Worm (Caenorhabditis elegans) whole organism, midembryonic: ENCODE measurements around the gene Y58A7A.4.

Experiments
- T22C8.4 ChIP-seq: fragments of 200-800 bp; sonication (Bioruptor generic); IDR thresholded peaks from 2 replicates; pipeline ENCODE4 v1.3.6; 2022; ENCODE audit warnings: missing genetic modification characterization, missing compliant biosample characterization
- cog-1 ChIP-seq: sonication (generic microtip); optimal IDR thresholded peaks from 2 replicates; lab custom pipeline; 2016; ENCODE audit warnings: missing genetic modification characterization, missing compliant biosample characterization
- flt-1 ChIP-seq: fragments of 200-800 bp; sonication (Bioruptor generic); IDR thresholded peaks from 2 replicates; pipeline ENCODE4 v1.3.6; 2022; ENCODE audit warnings: missing genetic modification characterization, missing compliant biosample characterization
- klf-2 ChIP-seq: fragments of 200-800 bp; sonication (Bioruptor generic); conservative IDR thresholded peaks from 2 replicates; pipeline ENCODE4 v1.3.6; 2022; ENCODE audit warnings: missing genetic modification reagents, missing genetic modification characterization, missing compliant biosample characterization
- tab-1 ChIP-seq: fragments of 200-800 bp; sonication (Bioruptor generic); IDR thresholded peaks from 2 replicates; pipeline ENCODE4 v1.3.6; 2022; ENCODE audit warnings: missing genetic modification characterization, missing compliant biosample characterization
- ztf-23 ChIP-seq: fragments of 200-800 bp; sonication (Bioruptor generic); IDR thresholded peaks from 2 replicates; pipeline ENCODE4 v1.3.6; 2022; ENCODE audit warnings: missing genetic modification reagents, missing genetic modification characterization, missing compliant biosample characterization
- ztf-29 ChIP-seq: fragments of 200-800 bp; sonication (Bioruptor generic); IDR thresholded peaks from 2 replicates; pipeline ENCODE4 v1.3.6; 2022; ENCODE audit warnings: missing genetic modification reagents, missing genetic modification characterization, missing compliant biosample characterization

DNA sequence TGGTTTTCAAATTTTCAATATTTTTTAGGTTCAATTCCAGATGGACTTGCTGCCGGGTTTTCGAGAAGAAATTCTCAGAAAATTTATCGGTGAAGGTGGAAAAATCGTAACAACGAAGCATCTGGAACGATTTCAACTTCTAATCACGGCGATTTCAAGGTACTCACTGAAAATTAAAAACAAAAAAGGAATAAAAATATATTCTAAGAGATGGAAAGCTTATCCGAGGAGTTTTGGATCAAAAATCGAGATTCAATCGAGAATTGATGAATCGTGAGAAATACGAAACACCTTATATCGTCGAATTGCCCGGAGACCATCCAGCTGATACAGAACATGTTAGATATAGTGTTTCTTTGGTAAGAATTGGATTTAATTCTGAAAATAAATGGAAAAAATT lies 32.6 kb downstream of the Y58A7A.4 start, which contains the start of gene K11D12.12:
- TF ChIP-seq ztf-29 (GFP tag; lab: Robert Waterston, UW) (no peak), ztf-23 (GFP tag; lab: Robert Waterston, UW) (no peak), klf-2 (no peak), tab-1 (GFP tag; lab: Robert Waterston, UW) (no peak), cog-1 (tag; lab: Kevin White, UChicago) (no peak), flt-1 (GFP tag; lab: Robert Waterston, UW) (no peak), T22C8.4 (no peak)
